Fruit fly (Drosophila melanogaster): ENCODE measurements around the gene Rab9D.

The Rab9D gene

DNA sequence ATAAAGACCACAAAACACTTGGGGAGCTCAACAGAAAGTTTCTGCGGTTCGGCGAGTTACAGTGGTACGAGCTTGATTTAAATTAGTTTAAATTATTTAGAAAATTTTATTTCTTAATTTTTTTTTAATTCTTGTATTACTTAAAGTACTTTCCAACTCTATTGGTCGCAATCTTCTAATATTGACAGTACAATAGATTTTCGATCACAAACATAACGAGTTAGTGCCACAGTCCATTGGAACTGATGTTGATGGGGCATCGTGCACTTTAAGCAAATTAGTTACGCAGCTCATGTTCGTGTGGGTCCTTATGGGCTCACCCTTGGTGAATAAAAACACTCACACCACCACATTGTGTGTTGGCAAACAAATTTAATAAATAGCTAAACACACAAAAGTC lies 15.3 kb upstream of the Rab9D start (continued):
- TF ChIP-seq CG1621 (tag; optimal IDR thresholded peaks at IDR 0.05) (peak; percentile 28), CG31627 (GFP tag; optimal IDR thresholded peaks at IDR 0.05) (peak; percentile 17), vri (GFP tag; optimal IDR thresholded peaks at IDR 0.05) (no peak), Eip93F (GFP tag; optimal IDR thresholded peaks at IDR 0.05) (no peak), fd85E (GFP tag; optimal IDR thresholded peaks at IDR 0.05) (no peak), acj6 (GFP tag; optimal IDR thresholded peaks at IDR 0.05) (peak; percentile 47), dsx (GFP tag; optimal IDR thresholded peaks at IDR 0.05; ENCODE audit: poor library complexity, severe bottlenecking) (peak; percentile 12), pdm3 (GFP tag; optimal IDR thresholded peaks at IDR 0.05) (peak; percentile 50), salr (GFP tag; optimal IDR thresholded peaks at IDR 0.05) (no peak), CG6163 (GFP tag; IDR thresholded peaks at IDR 0.05) (peak; percentile 81), achi (GFP tag; optimal IDR thresholded peaks at IDR 0.05) (peak; percentile 56), CG6808 (GFP tag; optimal IDR thresholded peaks at IDR 0.05) (peak; percentile 33), CG3919 (GFP tag; optimal IDR thresholded peaks at IDR 0.05) (peak; percentile 46), CG6276 (GFP tag; optimal IDR thresholded peaks at IDR 0.05) (peak; percentile 53), eg (GFP tag; IDR thresholded peaks at IDR 0.05) (peak; percentile 78), Sox14 (GFP tag; optimal IDR thresholded peaks at IDR 0.05) (no peak), CG4318 (GFP tag; optimal IDR thresholded peaks at IDR 0.05) (peak; percentile 11), svp (GFP tag) (peak; percentile 70)

DNA sequence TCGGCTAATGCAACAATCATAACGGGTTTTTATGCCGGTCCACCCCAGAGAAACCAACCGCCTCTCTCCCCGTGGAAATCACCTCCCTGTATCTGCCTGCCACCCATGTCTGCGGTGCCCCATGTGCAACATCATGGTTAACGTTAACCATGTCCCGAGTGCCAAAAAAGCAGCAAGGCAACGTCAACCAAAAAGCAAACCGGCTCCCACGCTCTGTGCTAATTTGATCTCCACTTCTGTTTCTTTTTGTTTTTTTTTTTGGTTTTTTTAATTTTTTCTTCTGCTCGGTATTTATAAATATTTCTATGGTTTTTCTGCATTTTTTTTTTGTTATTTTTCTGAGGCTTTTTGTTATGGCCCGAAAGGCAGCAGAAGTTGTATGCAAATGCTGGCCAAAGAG lies 11.9 kb upstream of the Rab9D start:
- TF ChIP-seq CG15336 (GFP tag; IDR thresholded peaks at IDR 0.05) = 0 out of 2 replicates have a peak, but pooled peaks have one; percentile 7
- TF ChIP-seq CG8119 (GFP tag; IDR thresholded peaks at IDR 0.05) = peak; percentile 14; the same call in 1 of the 3 replicates
- TF ChIP-seq eg (GFP tag; IDR thresholded peaks at IDR 0.05) = peak; percentile 56; the same call in 1 of the 3 replicates
- peak; percentile 44 for TF ChIP-seq CG6276 (GFP tag; optimal IDR thresholded peaks at IDR 0.05)
- no peak for TF ChIP-seq salr (GFP tag; optimal IDR thresholded peaks at IDR 0.05)
- TF ChIP-seq CG4318 (GFP tag; optimal IDR thresholded peaks at IDR 0.05) = no peak

DNA sequence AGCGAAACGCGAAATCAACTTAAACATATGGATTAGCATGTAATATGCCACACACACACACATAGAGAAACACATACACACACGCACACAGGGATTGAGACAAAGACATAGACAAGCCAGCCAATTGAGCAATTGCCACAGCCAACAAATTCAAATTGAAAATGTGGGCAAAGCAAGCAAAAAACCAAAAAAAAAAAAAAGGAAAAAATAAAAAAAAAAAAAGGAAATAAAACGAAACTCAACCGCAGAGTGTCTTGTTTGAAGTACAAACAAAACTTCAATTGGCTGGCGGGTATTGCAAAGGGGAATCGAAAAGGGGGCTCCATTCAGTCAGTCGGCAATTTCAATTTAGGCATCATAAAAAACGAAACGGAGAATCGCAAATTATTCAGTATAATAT lies 11.1 kb upstream of the Rab9D start:
- TF ChIP-seq dsx (GFP tag; optimal IDR thresholded peaks at IDR 0.05; ENCODE audit: poor library complexity, severe bottlenecking) (no peak), Eip75B (GFP tag; optimal IDR thresholded peaks at IDR 0.05) (no peak), CG6276 (GFP tag; optimal IDR thresholded peaks at IDR 0.05) (peak; percentile 64), Blimp-1 (GFP tag; optimal IDR thresholded peaks at IDR 0.05) (no peak), spab (GFP tag; optimal IDR thresholded peaks at IDR 0.05) (no peak), Met (GFP tag; optimal IDR thresholded peaks at IDR 0.05) (no peak), Eip93F (GFP tag; optimal IDR thresholded peaks at IDR 0.05) (no peak), CG15336 (GFP tag; IDR thresholded peaks at IDR 0.05) (peak; percentile 79), CG6854 (GFP tag; optimal IDR thresholded peaks at IDR 0.05) (no peak), Ets96B (tag; optimal IDR thresholded peaks at IDR 0.05) (no peak), Sox14 (GFP tag; optimal IDR thresholded peaks at IDR 0.05) (no peak), CG1621 (tag; optimal IDR thresholded peaks at IDR 0.05) (no peak), CG3032 (tag; optimal IDR thresholded peaks at IDR 0.05) (no peak), CG3919 (GFP tag; optimal IDR thresholded peaks at IDR 0.05) (no peak), cyc (GFP tag; optimal IDR thresholded peaks at IDR 0.05) (no peak), salr (GFP tag; optimal IDR thresholded peaks at IDR 0.05) (no peak), OdsH (GFP tag; optimal IDR thresholded peaks at IDR 0.05) (no peak), CG34406 (GFP tag; optimal IDR thresholded peaks at IDR 0.05) (no peak), CG6792 (GFP tag; optimal IDR thresholded peaks at IDR 0.05) (no peak), CG8119 (GFP tag; IDR thresholded peaks at IDR 0.05) (peak; percentile 80), svp (GFP tag) (peak; percentile 1), Smox (GFP tag; optimal IDR thresholded peaks at IDR 0.05) (no peak), CG6163 (GFP tag; IDR thresholded peaks at IDR 0.05) (peak; percentile 63; the same call in 2 of the 3 replicates), Hr39 (GFP tag; optimal IDR thresholded peaks at IDR 0.05) (no peak), esn (GFP tag; optimal IDR thresholded peaks at IDR 0.05) (no peak), CG6808 (GFP tag; optimal IDR thresholded peaks at IDR 0.05) (no peak), Gug (GFP tag; IDR thresholded peaks at IDR 0.05) (0 out of 2 replicates have a peak, but pooled peaks have one; percentile 41), CG16779 (tag; optimal IDR thresholded peaks at IDR 0.05) (no peak), fd85E (GFP tag; optimal IDR thresholded peaks at IDR 0.05) (no peak), Lpt (GFP tag; optimal IDR thresholded peaks at IDR 0.05) (peak; percentile 40), CG7368 (GFP tag; optimal IDR thresholded peaks at IDR 0.05) (no peak), Hr38 (GFP tag; optimal IDR thresholded peaks at IDR 0.05) (no peak), CG8632 (GFP tag; optimal IDR thresholded peaks at IDR 0.05) (no peak), net (GFP tag; optimal IDR thresholded peaks at IDR 0.05) (peak; percentile 0), lz (GFP tag; optimal IDR thresholded peaks at IDR 0.05) (no peak), CG4318 (GFP tag; optimal IDR thresholded peaks at IDR 0.05) (no peak), ss (GFP tag; optimal IDR thresholded peaks at IDR 0.05) (no peak), Eip78C (GFP tag) (no peak), CG8319 (GFP tag; optimal IDR thresholded peaks at IDR 0.05) (no peak), Hr4 (GFP tag; optimal IDR thresholded peaks at IDR 0.05) (no peak), eg (GFP tag; IDR thresholded peaks at IDR 0.05) (peak; percentile 89)

Measured in whole organism, prepupa.